Fruit fly (Drosophila melanogaster): Measurements from ENCODE around the gene Ccp84Ag.

Ccp84Ag gene

dm6 chr3R:6723537-6724171 lies 37.1 kb downstream of the Ccp84Ag start (continued):
- TF ChIP-seq chif (GFP tag; optimal IDR thresholded peaks at IDR 0.05): peak in 1 of 2 experiments; percentile 35
- no peak for TF ChIP-seq nerfin-2 (GFP tag; IDR thresholded peaks at IDR 0.05; ENCODE audit: partially characterized antibody)
- no peak for TF ChIP-seq CG11398 (GFP tag; optimal IDR thresholded peaks at IDR 0.05)
- no peak for TF ChIP-seq BtbVII (GFP tag; optimal IDR thresholded peaks at IDR 0.05)
- TF ChIP-seq CG32772 (GFP tag; IDR thresholded peaks at IDR 0.05): no peak
- TF ChIP-seq sqz (GFP tag; optimal IDR thresholded peaks at IDR 0.05): no peak
- TF ChIP-seq CG34376 (GFP tag; optimal IDR thresholded peaks at IDR 0.05): no peak
- no peak for TF ChIP-seq ash1 (GFP tag; optimal IDR thresholded peaks at IDR 0.05)
- peak; percentile 21 for TF ChIP-seq CG30431 (GFP tag; optimal IDR thresholded peaks at IDR 0.05)
- TF ChIP-seq knrl (GFP tag; IDR thresholded peaks at IDR 0.05; ENCODE audit: partially characterized antibody): no peak
- no peak for TF ChIP-seq gce (GFP tag; IDR thresholded peaks at IDR 0.05)
- TF ChIP-seq CG18619 (GFP tag; optimal IDR thresholded peaks at IDR 0.05): no peak
- TF ChIP-seq CG3065 (GFP tag; optimal IDR thresholded peaks at IDR 0.05): no peak
- no peak for TF ChIP-seq HLH3B (GFP tag; IDR thresholded peaks at IDR 0.05)
- TF ChIP-seq CG15514 (GFP tag; optimal IDR thresholded peaks at IDR 0.05): no peak
- TF ChIP-seq CG17359 (tag; optimal IDR thresholded peaks at IDR 0.05): no peak
- no peak for TF ChIP-seq ERR (GFP tag; optimal IDR thresholded peaks at IDR 0.05)
- peak in 1 of 2 experiments; percentile 37 for TF ChIP-seq Pdp1 (GFP tag; optimal IDR thresholded peaks at IDR 0.05)
- no peak for TF ChIP-seq gro (GFP tag; optimal IDR thresholded peaks at IDR 0.05)
- TF ChIP-seq caup (GFP tag; optimal IDR thresholded peaks at IDR 0.05; ENCODE audit: severe bottlenecking): no peak
- peak; percentile 30 for TF ChIP-seq pb (GFP tag; optimal IDR thresholded peaks at IDR 0.05)
- TF ChIP-seq CG2678 (tag; optimal IDR thresholded peaks at IDR 0.05): no peak
- TF ChIP-seq CrebB (tag; optimal IDR thresholded peaks at IDR 0.05): no peak
- TF ChIP-seq Aef1 (GFP tag; IDR thresholded peaks at IDR 0.05): no peak
- no peak for TF ChIP-seq Tbp (GFP tag; optimal IDR thresholded peaks at IDR 0.05)
- TF ChIP-seq CG18764 (GFP tag; optimal IDR thresholded peaks at IDR 0.05): no peak
- TF ChIP-seq ATbp (GFP tag; optimal IDR thresholded peaks at IDR 0.05): peak; percentile 23
- no peak for TF ChIP-seq CG8089 (GFP tag; optimal IDR thresholded peaks at IDR 0.05)
- TF ChIP-seq Med (GFP tag): no peak
- TF ChIP-seq lola (GFP tag; optimal IDR thresholded peaks at IDR 0.05): peak in 1 of 3 experiments; percentile 77
- TF ChIP-seq Elba2 (GFP tag; optimal IDR thresholded peaks at IDR 0.05): no peak
- TF ChIP-seq Sry-β (GFP tag; optimal IDR thresholded peaks at IDR 0.05): no peak
- TF ChIP-seq CG10979 (tag; optimal IDR thresholded peaks at IDR 0.05): peak; percentile 72
- no peak for TF ChIP-seq scrt (GFP tag; optimal IDR thresholded peaks at IDR 0.05)
- no peak for TF ChIP-seq CG11723 (GFP tag; optimal IDR thresholded peaks at IDR 0.05)
- no peak for TF ChIP-seq en (GFP tag; optimal IDR thresholded peaks at IDR 0.05)
- no peak for TF ChIP-seq luna (GFP tag; optimal IDR thresholded peaks at IDR 0.05)
- no peak for TF ChIP-seq ase (GFP tag; IDR thresholded peaks at IDR 0.05)
- TF ChIP-seq zfh2 (GFP tag; optimal IDR thresholded peaks at IDR 0.05): no peak
- TF ChIP-seq fd96Cb (tag; optimal IDR thresholded peaks at IDR 0.05): peak; percentile 59
- TF ChIP-seq CG32532 (GFP tag; IDR thresholded peaks at IDR 0.05): no peak
- no peak for TF ChIP-seq sna (GFP tag; IDR thresholded peaks at IDR 0.05; ENCODE audit: partially characterized antibody)
- TF ChIP-seq Deaf1 (tag; optimal IDR thresholded peaks at IDR 0.05): peak; percentile 15
- TF ChIP-seq CG4404 (GFP tag; IDR thresholded peaks at IDR 0.05): no peak; the same call in none of the 2 replicates
- no peak for TF ChIP-seq CkIIα-i1 (GFP tag; IDR thresholded peaks at IDR 0.05)
- TF ChIP-seq Oli (tag; optimal IDR thresholded peaks at IDR 0.05): peak; percentile 32
- TF ChIP-seq CG31441 (GFP tag; IDR thresholded peaks at IDR 0.05): peak; percentile 57
- TF ChIP-seq nau (GFP tag; optimal IDR thresholded peaks at IDR 0.05): no peak
- no peak for TF ChIP-seq CG16863 (GFP tag; optimal IDR thresholded peaks at IDR 0.05)
- no peak for TF ChIP-seq mam (GFP tag; optimal IDR thresholded peaks at IDR 0.05)

All from whole organism, embryonic.